Worm (Caenorhabditis elegans) whole organism, young adult: ENCODE measurements around the gene B0294.3.

ENCODE experiments used
- B0035.1 ChIP-seq: sonication (generic microtip); optimal IDR thresholded peaks from 2 replicates; lab custom pipeline; 2016; ENCODE audit warnings: missing genetic modification characterization, mild to moderate bottlenecking, missing compliant biosample characterization, missing genotype, missing genetic modification reagents
- C06A6.2 ChIP-seq: fragments of 200-800 bp; sonication (Bioruptor generic); conservative IDR thresholded peaks from 2 replicates; pipeline ENCODE4 v1.3.6; 2022; ENCODE audit warnings: missing genetic modification characterization, missing compliant biosample characterization
- F10E7.11 ChIP-seq: sonication (generic microtip); optimal IDR thresholded peaks from 2 replicates; lab custom pipeline; 2017; ENCODE audit warnings: mild to moderate bottlenecking, missing genetic modification characterization, moderate library complexity, missing compliant biosample characterization
- F22D6.2 ChIP-seq: sonication (generic microtip); optimal IDR thresholded peaks from 2 replicates; lab custom pipeline; 2016; ENCODE audit warnings: mild to moderate bottlenecking, missing genetic modification characterization, missing compliant biosample characterization
- F57A8.1 ChIP-seq: fragments of 200-800 bp; sonication (Bioruptor generic); optimal IDR thresholded peaks from 2 replicates; lab custom pipeline; 2018; ENCODE audit warnings: mild to moderate bottlenecking, missing genetic modification characterization, moderate library complexity, missing compliant biosample characterization
- K11D2.4 ChIP-seq: fragments of 200-800 bp; sonication (Bioruptor generic); IDR thresholded peaks from 2 replicates; pipeline ENCODE4 v1.3.6; 2022; ENCODE audit warnings: missing genetic modification reagents, missing genetic modification characterization, missing compliant biosample characterization
- Y53F4B.3 ChIP-seq: fragments of 200-800 bp; sonication (Bioruptor generic); IDR thresholded peaks from 2 replicates; pipeline ENCODE4 v1.3.6; 2022; ENCODE audit warnings: missing genetic modification reagents, missing genetic modification characterization, missing compliant biosample characterization
- Y56A3A.18 ChIP-seq: fragments of 200-800 bp; sonication (Bioruptor generic); IDR thresholded peaks from 2 replicates; pipeline ENCODE4 v1.3.6; 2022; ENCODE audit warnings: missing genetic modification reagents, missing genetic modification characterization, missing compliant biosample characterization
- Y67H2A.10 ChIP-seq: fragments of 200-800 bp; sonication (Bioruptor generic); conservative IDR thresholded peaks from 2 replicates; pipeline ENCODE4 v1.3.6; 2022; ENCODE audit warnings: missing genetic modification reagents, missing genetic modification characterization, missing compliant biosample characterization
- Y79H2A.3 ChIP-seq: fragments of 200-800 bp; sonication (Bioruptor generic); conservative IDR thresholded peaks from 2 replicates; pipeline ENCODE4 v1.3.6; 2022; ENCODE audit warnings: missing genetic modification reagents, missing genetic modification characterization, missing compliant biosample characterization
- ZK185.1 ChIP-seq: sonication (generic microtip); optimal IDR thresholded peaks from 2 replicates; lab custom pipeline; 2016; ENCODE audit warnings: mild to moderate bottlenecking, missing genetic modification characterization, missing compliant biosample characterization; ENCODE audit not compliant: poor library complexity, severe bottlenecking
- akir-1 ChIP-seq: fragments of 200-800 bp; sonication (Bioruptor generic); optimal IDR thresholded peaks from 2 replicates; lab custom pipeline; 2018; ENCODE audit warnings: mild to moderate bottlenecking, missing genetic modification characterization, moderate library complexity, missing compliant biosample characterization
- ama-1 ChIP-seq, 3 experiments: fragments of 150-350 bp in 1 of 3; sonication (generic microtip) in 2 of 3; optimal IDR thresholded peaks; 2 replicates each; lab custom pipeline; 2014 to 2018; ENCODE audit warnings: missing biosample characterization in 2 of 3, missing genetic modification characterization in 2 of 3, missing genetic modification reagents in 2 of 3
- aptf-3 ChIP-seq: fragments of 200-800 bp; sonication (Bioruptor generic); IDR thresholded peaks from 2 replicates; pipeline ENCODE4 v1.3.6; 2022; ENCODE audit warnings: missing genetic modification characterization, missing compliant biosample characterization
- athp-1 ChIP-seq: sonication (generic microtip); optimal IDR thresholded peaks from 2 replicates; lab custom pipeline; 2017; ENCODE audit warnings: mild to moderate bottlenecking, missing genetic modification characterization, missing compliant biosample characterization
- attf-5 ChIP-seq: fragments of 200-800 bp; sonication (Bioruptor generic); optimal IDR thresholded peaks from 2 replicates; lab custom pipeline; 2018; ENCODE audit warnings: mild to moderate bottlenecking, missing genetic modification characterization, missing compliant biosample characterization
- bed-2 ChIP-seq: fragments of 200-800 bp; sonication (Bioruptor generic); IDR thresholded peaks from 2 replicates; pipeline ENCODE4 v1.3.6; 2022; ENCODE audit warnings: missing genetic modification reagents, missing genetic modification characterization, missing compliant biosample characterization
- cebp-1 ChIP-seq, 2 experiments: fragments of 200-800 bp in 1 of 2; sonication (Bioruptor generic) in 1 of 2; sonication (generic microtip) in 1 of 2; IDR thresholded peaks in 1 of 2; optimal IDR thresholded peaks in 1 of 2; 2 replicates each; pipeline versions ENCODE4 v1.3.6 to Lab custom; 2017 to 2022; ENCODE audit warnings: missing compliant biosample characterization in 2 of 2, missing genetic modification characterization in 2 of 2, mild to moderate bottlenecking in 1 of 2, missing genetic modification reagents in 1 of 2, moderate library complexity in 1 of 2
- cebp-2 ChIP-seq: fragments of 200-800 bp; sonication (Bioruptor generic); IDR thresholded peaks from 2 replicates; pipeline ENCODE4 v1.3.6; 2022; ENCODE audit warnings: missing genetic modification characterization, missing compliant biosample characterization
- ceh-100 ChIP-seq: fragments of 200-800 bp; sonication (Bioruptor generic); IDR thresholded peaks from 2 replicates; pipeline ENCODE4 v1.3.6; 2022; ENCODE audit warnings: missing genetic modification reagents, missing genetic modification characterization, missing compliant biosample characterization
- ceh-58 ChIP-seq: fragments of 200-800 bp; sonication (Bioruptor generic); IDR thresholded peaks from 2 replicates; pipeline ENCODE4 v1.3.6; 2022; ENCODE audit warnings: missing genetic modification characterization, missing compliant biosample characterization
- chd-7 ChIP-seq: sonication (generic microtip); optimal IDR thresholded peaks from 2 replicates; lab custom pipeline; 2016; ENCODE audit warnings: mild to moderate bottlenecking, missing genetic modification characterization, moderate library complexity, missing compliant biosample characterization
- dpl-1 ChIP-seq: fragments of 150-350 bp; optimal IDR thresholded peaks from 2 replicates; lab custom pipeline; 2014; ENCODE audit warnings: missing biosample characterization, missing genetic modification reagents, missing genetic modification characterization
- efl-1 ChIP-seq: fragments of 150-350 bp; optimal IDR thresholded peaks from 2 replicates; lab custom pipeline; 2014; ENCODE audit warnings: missing biosample characterization, missing genetic modification reagents, missing genetic modification characterization
- fkh-3 ChIP-seq: sonication (generic microtip); optimal IDR thresholded peaks from 2 replicates; lab custom pipeline; 2016; ENCODE audit warnings: mild to moderate bottlenecking, missing genetic modification characterization, missing compliant biosample characterization
- gei-17 ChIP-seq: fragments of 200-800 bp; sonication (Bioruptor generic); optimal IDR thresholded peaks from 2 replicates; lab custom pipeline; 2018; ENCODE audit warnings: mild to moderate bottlenecking, missing genetic modification characterization, missing compliant biosample characterization
- hlh-12 ChIP-seq: sonication (generic microtip); optimal IDR thresholded peaks from 2 replicates; lab custom pipeline; 2016; ENCODE audit warnings: missing genetic modification characterization, missing compliant biosample characterization
- hrde-1 ChIP-seq: sonication (generic microtip); optimal IDR thresholded peaks from 2 replicates; lab custom pipeline; 2016; ENCODE audit warnings: missing genetic modification characterization, mild to moderate bottlenecking, missing compliant biosample characterization, moderate library complexity, missing genotype, missing genetic modification reagents, borderline replicate concordance
- madf-10 ChIP-seq: sonication (generic microtip); optimal IDR thresholded peaks from 2 replicates; lab custom pipeline; 2016; ENCODE audit warnings: mild to moderate bottlenecking, missing genetic modification characterization, missing compliant biosample characterization
- mcd-1 ChIP-seq: fragments of 200-800 bp; sonication (Bioruptor generic); IDR thresholded peaks from 2 replicates; pipeline ENCODE4 v1.3.6; 2022; ENCODE audit warnings: missing genetic modification reagents, missing genetic modification characterization, missing compliant biosample characterization
- nhr-27 ChIP-seq: fragments of 200-800 bp; sonication (Bioruptor generic); optimal IDR thresholded peaks from 2 replicates; lab custom pipeline; 2018; ENCODE audit warnings: mild to moderate bottlenecking, missing genetic modification characterization, moderate library complexity, missing compliant biosample characterization
- nhr-80 ChIP-seq: sonication (generic microtip); optimal IDR thresholded peaks from 2 replicates; lab custom pipeline; 2016; ENCODE audit warnings: missing genetic modification characterization, missing compliant biosample characterization
- pha-4 ChIP-seq: fragments of 150-350 bp; sonication (generic microtip); optimal IDR thresholded peaks from 2 replicates; lab custom pipeline; 2014; ENCODE audit warnings: missing biosample characterization, missing genetic modification reagents, missing genetic modification characterization
- rec-8 ChIP-seq, 2 experiments: sonication (generic microtip); optimal IDR thresholded peaks; 2 replicates each; lab custom pipeline; 2016; ENCODE audit warnings: mild to moderate bottlenecking in 2 of 2, missing genetic modification characterization in 2 of 2, missing genetic modification reagents in 2 of 2, missing genotype in 2 of 2, missing biosample characterization in 1 of 2, missing compliant biosample characterization in 1 of 2, moderate library complexity in 1 of 2
- sea-2 ChIP-seq: fragments of 200-800 bp; sonication (Bioruptor generic); IDR thresholded peaks from 2 replicates; pipeline ENCODE4 v1.3.6; 2022; ENCODE audit warnings: missing genetic modification characterization, missing compliant biosample characterization
- snpc-1.1 ChIP-seq: sonication (generic microtip); optimal IDR thresholded peaks from 2 replicates; lab custom pipeline; 2017; ENCODE audit warnings: missing genetic modification characterization, mild to moderate bottlenecking, missing compliant biosample characterization, antibody characterized with exemption, moderate library complexity, missing genotype, missing genetic modification reagents; ENCODE audit not compliant: insufficient read depth
- snpc-1.3 ChIP-seq: sonication (generic microtip); optimal IDR thresholded peaks from 2 replicates; lab custom pipeline; 2017; ENCODE audit warnings: missing genetic modification characterization, mild to moderate bottlenecking, missing compliant biosample characterization, antibody characterized with exemption, moderate library complexity, missing genotype, missing genetic modification reagents; ENCODE audit not compliant: insufficient read depth
- snpc-3.4 ChIP-seq: sonication (generic microtip); optimal IDR thresholded peaks from 2 replicates; lab custom pipeline; 2017; ENCODE audit warnings: missing genetic modification characterization, mild to moderate bottlenecking, missing compliant biosample characterization, antibody characterized with exemption, moderate library complexity, missing genotype, missing genetic modification reagents
- somi-1 ChIP-seq: fragments of 200-800 bp; sonication (Bioruptor generic); optimal IDR thresholded peaks from 2 replicates; lab custom pipeline; 2018; ENCODE audit warnings: mild to moderate bottlenecking, missing genetic modification characterization, missing compliant biosample characterization
- sptf-2 ChIP-seq: fragments of 200-800 bp; sonication (Bioruptor generic); optimal IDR thresholded peaks from 2 replicates; lab custom pipeline; 2018; ENCODE audit warnings: mild to moderate bottlenecking, missing genetic modification characterization, missing compliant biosample characterization
- tbx-9 ChIP-seq: sonication (generic microtip); optimal IDR thresholded peaks from 2 replicates; lab custom pipeline; 2016; ENCODE audit warnings: borderline replicate concordance, missing genetic modification characterization, inconsistent platforms, missing compliant biosample characterization
- tlf-1 ChIP-seq: fragments of 200-800 bp; sonication (Bioruptor generic); optimal IDR thresholded peaks from 2 replicates; lab custom pipeline; 2018; ENCODE audit warnings: mild to moderate bottlenecking, missing genetic modification characterization, missing compliant biosample characterization
- unc-130 ChIP-seq: sonication (generic microtip); optimal IDR thresholded peaks from 2 replicates; lab custom pipeline; 2016; ENCODE audit warnings: missing genetic modification reagents, missing genetic modification characterization, missing compliant biosample characterization
- unc-62 ChIP-seq: fragments of 150-350 bp; optimal IDR thresholded peaks from 2 replicates; lab custom pipeline; 2014; ENCODE audit warnings: missing biosample characterization, missing genetic modification reagents, missing genetic modification characterization
- zfh-2 ChIP-seq: fragments of 200-800 bp; sonication (Bioruptor generic); conservative IDR thresholded peaks from 2 replicates; pipeline ENCODE4 v1.3.6; 2022; ENCODE audit warnings: missing genetic modification reagents, missing genetic modification characterization, missing compliant biosample characterization
- ztf-18 ChIP-seq: sonication (generic microtip); optimal IDR thresholded peaks from 2 replicates; lab custom pipeline; 2016; ENCODE audit warnings: missing genotype, mild to moderate bottlenecking, missing genetic modification characterization, missing compliant biosample characterization
- ztf-25 ChIP-seq: fragments of 200-800 bp; sonication (Bioruptor generic); IDR thresholded peaks from 2 replicates; pipeline ENCODE4 v1.3.6; 2022; ENCODE audit warnings: missing genetic modification reagents, missing genetic modification characterization, missing compliant biosample characterization
- ztf-6 ChIP-seq: fragments of 200-800 bp; sonication (Bioruptor generic); IDR thresholded peaks from 2 replicates; pipeline ENCODE4 v1.3.6; 2022; ENCODE audit warnings: missing genetic modification reagents, missing genetic modification characterization, missing compliant biosample characterization

B0294.3 gene

DNA sequence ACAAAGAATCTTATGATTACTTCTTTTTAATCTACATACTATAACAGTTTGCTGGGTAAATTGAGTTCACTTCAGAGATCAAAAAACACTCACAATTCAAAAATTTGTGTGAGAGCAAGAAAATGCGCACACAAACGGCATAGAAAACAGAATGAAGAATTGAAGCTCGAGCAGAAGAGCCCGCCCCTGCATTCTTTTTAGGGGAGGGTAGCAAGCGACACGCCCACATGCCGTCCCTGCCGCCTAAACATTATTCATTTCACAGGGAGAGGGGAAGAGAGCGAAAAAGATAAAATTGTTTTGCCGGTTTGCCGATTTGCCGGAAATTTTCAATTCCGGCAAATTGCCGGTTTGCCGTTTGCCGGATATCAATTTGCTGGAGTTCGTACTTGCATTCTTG, 17.4 kb downstream of the B0294.3 start (continued):
- TF ChIP-seq F22D6.2 (tag; lab: Kevin White, UChicago) (peak; percentile 32), F10E7.11 (tag; lab: Kevin White, UChicago) (peak; percentile 42), F57A8.1 (no peak), Y56A3A.18 (peak; percentile 96), ztf-18 (tag; lab: Kevin White, UChicago) (no peak), mcd-1 (peak; percentile 80), aptf-3 (GFP tag; lab: Robert Waterston, UW) (0 out of 2 replicates have a peak, but pooled peaks have one; percentile 14), ZK185.1 (tag; lab: Kevin White, UChicago) (no peak), cebp-1 (GFP tag; IDR thresholded peaks at IDR 0.05; lab: Robert Waterston, UW) (peak; percentile 51; the same call in 1 of the 2 replicates), cebp-1 (tag; optimal IDR thresholded peaks at IDR 0.05; lab: Kevin White, UChicago) (no peak), snpc-1.3 (tag; lab: Kevin White, UChicago) (no peak), sptf-2 (GFP tag; lab: Kevin White, UChicago) (no peak), sea-2 (GFP tag; lab: Robert Waterston, UW) (peak; percentile 66; the same call in 1 of the 2 replicates), gei-17 (peak; percentile 95), K11D2.4 (peak; percentile 95), efl-1 (no peak), tlf-1 (peak; percentile 90), chd-7 (tag; lab: Kevin White, UChicago) (peak; percentile 64), Y67H2A.10 (GFP tag; lab: Robert Waterston, UW) (no peak), unc-130 (GFP tag; lab: Kevin White, UChicago) (no peak), snpc-3.4 (tag; lab: Kevin White, UChicago) (no peak), ama-1 (optimal IDR thresholded peaks at IDR 0.05; lab: Kevin White, UChicago) (no peak), ama-1 (GFP tag; optimal IDR thresholded peaks at IDR 0.05; lab: Kevin White, UChicago) (no peak), akir-1 (GFP tag; lab: Kevin White, UChicago) (no peak), C06A6.2 (GFP tag; lab: Robert Waterston, UW) (peak; percentile 69), ceh-58 (GFP tag; lab: Robert Waterston, UW) (no peak), Y53F4B.3 (no peak), ztf-6 (GFP tag; lab: Robert Waterston, UW) (peak; percentile 76), cebp-2 (GFP tag; lab: Robert Waterston, UW) (0 out of 2 replicates have a peak, but pooled peaks have one; percentile 73), unc-62 (no peak), bed-2 (GFP tag; lab: Robert Waterston, UW) (no peak), B0035.1 (tag; lab: Kevin White, UChicago) (peak; percentile 48), ceh-100 (GFP tag; lab: Robert Waterston, UW) (peak; percentile 47; the same call in 1 of the 2 replicates), dpl-1 (GFP tag; lab: Kevin White, UChicago) (no peak), madf-10 (tag; lab: Kevin White, UChicago) (peak; percentile 58), pha-4 (tag; lab: Kevin White, UChicago) (no peak), nhr-27 (no peak), zfh-2 (GFP tag; lab: Robert Waterston, UW) (no peak; the same call in 1 of the 2 replicates), tbx-9 (tag; lab: Kevin White, UChicago) (no peak), somi-1 (GFP tag; lab: Kevin White, UChicago) (peak; percentile 19)

- TF ChIP-seq fkh-3 (tag; lab: Kevin White, UChicago) (no peak), athp-1 (no peak), Y79H2A.3 (GFP tag; lab: Robert Waterston, UW) (no peak), nhr-27 (no peak), tlf-1 (no peak), attf-5 (GFP tag; lab: Kevin White, UChicago) (no peak), pha-4 (tag; lab: Kevin White, UChicago) (no peak), zfh-2 (GFP tag; lab: Robert Waterston, UW) (no peak), hrde-1 (tag; lab: Kevin White, UChicago) (no peak), ztf-25 (no peak), nhr-80 (tag; lab: Kevin White, UChicago) (no peak), snpc-1.1 (tag; lab: Kevin White, UChicago) (no peak), rec-8 (tag; optimal IDR thresholded peaks at IDR 0.05; lab: Kevin White, UChicago) (no peak), hlh-12 (tag; lab: Kevin White, UChicago) (no peak)
These were observed 21.3 kb downstream of the B0294.3 start, which contains the start of gene ZC53.1 for ce11 chrX:1913257-1913656. Gene ZC53.1, minus strand, starts transcription at chrX:1913357.
